Worm (Caenorhabditis elegans): ENCODE results near the gene hrpu-1.

hrpu-1 gene

ce11 chrIV:15020958-15021357 lies 18.5 kb upstream of the hrpu-1 start (continued):
- TF ChIP-seq nhr-42 (GFP tag; IDR thresholded peaks at IDR 0.05) (no peak), ceh-32 (tag; optimal IDR thresholded peaks at IDR 0.05; ENCODE audit: poor library complexity) (peak; percentile 5), nhr-77 (tag; optimal IDR thresholded peaks at IDR 0.05) (no peak), spr-3 (GFP tag; optimal IDR thresholded peaks at IDR 0.05) (no peak), ztf-11 (tag; optimal IDR thresholded peaks at IDR 0.05) (no peak), unc-39 (tag; optimal IDR thresholded peaks at IDR 0.05) (no peak), snpc-1.2 (GFP tag; IDR thresholded peaks at IDR 0.05) (no peak), mdl-1 (tag; optimal IDR thresholded peaks at IDR 0.05) (no peak), tra-1 (GFP tag; IDR thresholded peaks at IDR 0.05) (no peak), ztf-7 (tag; optimal IDR thresholded peaks at IDR 0.05) (no peak), pha-4 (GFP tag; IDR thresholded peaks at IDR 0.05) (no peak), pha-4 (tag; optimal IDR thresholded peaks at IDR 0.05) (no peak), lin-39 (tag; optimal IDR thresholded peaks at IDR 0.05) (no peak), mxl-2 (GFP tag; conservative IDR thresholded peaks at IDR 0.05) (no peak)

- TF ChIP-seq aha-1 (tag) (peak; percentile 84), ceh-44 (GFP tag; IDR thresholded peaks at IDR 0.05) (no peak), set-16 (GFP tag; IDR thresholded peaks at IDR 0.05) (peak; percentile 80), F44E2.7 (GFP tag; IDR thresholded peaks at IDR 0.05) (no peak), nhr-48 (tag; optimal IDR thresholded peaks at IDR 0.05) (no peak)
Observed at ce11 chrIV:15024426-15024825, 15.0 kb upstream of the hrpu-1 start.

- no peak for TF ChIP-seq hlh-30 (tag; optimal IDR thresholded peaks at IDR 0.05; ENCODE audit: insufficient read depth)
- TF ChIP-seq Y105C5A.15 (GFP tag; IDR thresholded peaks at IDR 0.05), result no peak
- no peak for TF ChIP-seq fkh-10 (GFP tag; optimal IDR thresholded peaks at IDR 0.05)
- TF ChIP-seq aha-1 (tag), result peak; percentile 59
- TF ChIP-seq mep-1 (tag; optimal IDR thresholded peaks at IDR 0.05), result peak; percentile 52
- TF ChIP-seq mxl-2 (GFP tag; conservative IDR thresholded peaks at IDR 0.05), result no peak
- no peak for TF ChIP-seq spr-3 (GFP tag; optimal IDR thresholded peaks at IDR 0.05)
- TF ChIP-seq T26A8.4 (GFP tag; IDR thresholded peaks at IDR 0.05), result no peak
- TF ChIP-seq daf-8 (GFP tag; IDR thresholded peaks at IDR 0.05), result no peak
- no peak for TF ChIP-seq daf-16 (GFP tag; optimal IDR thresholded peaks at IDR 0.05)
- peak; percentile 6 for TF ChIP-seq daf-16 (tag; optimal IDR thresholded peaks at IDR 0.05)
- TF ChIP-seq ctbp-1 (GFP tag; IDR thresholded peaks at IDR 0.05), result 0 out of 2 replicates have a peak, but pooled peaks have one; percentile 20
- TF ChIP-seq unc-130 (GFP tag; optimal IDR thresholded peaks at IDR 0.05), result no peak
- no peak for TF ChIP-seq lin-13 (GFP tag; optimal IDR thresholded peaks at IDR 0.05)
- TF ChIP-seq hlh-11 (tag; optimal IDR thresholded peaks at IDR 0.05), result no peak
- TF ChIP-seq Y48G9A.11 (GFP tag; IDR thresholded peaks at IDR 0.05), result peak; percentile 94
- no peak for TF ChIP-seq madf-5 (GFP tag; IDR thresholded peaks at IDR 0.05)
- TF ChIP-seq lin-38 (GFP tag; IDR thresholded peaks at IDR 0.05), result peak; percentile 46
- TF ChIP-seq lin-29 (GFP tag; IDR thresholded peaks at IDR 0.05), result no peak
- TF ChIP-seq nhr-28 (tag; optimal IDR thresholded peaks at IDR 0.05), result no peak
- TF ChIP-seq sdz-12 (GFP tag; optimal IDR thresholded peaks at IDR 0.05), result no peak
- no peak for TF ChIP-seq F44E2.7 (GFP tag; IDR thresholded peaks at IDR 0.05)
- no peak for TF ChIP-seq ceh-32 (tag; optimal IDR thresholded peaks at IDR 0.05; ENCODE audit: poor library complexity)
- peak; percentile 52 for TF ChIP-seq mes-2 (tag; optimal IDR thresholded peaks at IDR 0.05; ENCODE audit: poor library complexity, severe bottlenecking)
- no peak for TF ChIP-seq ztf-11 (tag; optimal IDR thresholded peaks at IDR 0.05)
- no peak for TF ChIP-seq spr-1 (tag; optimal IDR thresholded peaks at IDR 0.05)
- no peak for TF ChIP-seq ceh-82 (tag; optimal IDR thresholded peaks at IDR 0.05)
- no peak for TF ChIP-seq nhr-42 (GFP tag; IDR thresholded peaks at IDR 0.05)
- TF ChIP-seq nhr-25 (tag; optimal IDR thresholded peaks at IDR 0.05; ENCODE audit: borderline replicate concordance, insufficient read depth), result no peak
- peak; percentile 89 for TF ChIP-seq dpl-1 (GFP tag; optimal IDR thresholded peaks at IDR 0.05)
- TF ChIP-seq zip-11 (GFP tag; IDR thresholded peaks at IDR 0.05), result no peak
- TF ChIP-seq ztf-7 (tag; optimal IDR thresholded peaks at IDR 0.05), result peak; percentile 24
- TF ChIP-seq zfp-2 (tag; optimal IDR thresholded peaks at IDR 0.05), result no peak
- no peak for TF ChIP-seq ces-1 (GFP tag; optimal IDR thresholded peaks at IDR 0.05)
- no peak for TF ChIP-seq ceh-62 (tag; optimal IDR thresholded peaks at IDR 0.05)
- 0 out of 2 replicates have a peak, but pooled peaks have one; percentile 28 for TF ChIP-seq pha-4 (GFP tag; IDR thresholded peaks at IDR 0.05)
- TF ChIP-seq pha-4 (tag; optimal IDR thresholded peaks at IDR 0.05), result no peak
- TF ChIP-seq madf-9 (GFP tag; conservative IDR thresholded peaks at IDR 0.05), result no peak
- no peak for TF ChIP-seq zfp-3 (GFP tag; conservative IDR thresholded peaks at IDR 0.05)
Observed at ce11 chrIV:15025384-15025783, 14.0 kb upstream of the hrpu-1 start, which contains the start of gene fcd-2. Gene fcd-2, plus strand, starts transcription at chrIV:15025710.
